Fruit fly (Drosophila melanogaster): ENCODE measurements around the gene CG7275.

The CG7275 gene

dm6 chr3L:15508233-15508632, 9.5 kb downstream of the CG7275 start, which contains the start of gene CG7841:
CG7841 (minus strand) TSS chr3L:15508252.
- TF ChIP-seq CTCF (optimal IDR thresholded peaks at IDR 0.05) = no peak
- no peak for TF ChIP-seq CG8478 (optimal IDR thresholded peaks at IDR 0.05)

- TF ChIP-seq CG8478 (optimal IDR thresholded peaks at IDR 0.05) = no peak
- TF ChIP-seq CTCF (optimal IDR thresholded peaks at IDR 0.05) = no peak
Measured at dm6 chr3L:15508750-15509149, 10.0 kb downstream of the CG7275 start, which contains the start of gene Z600. Z600 (plus strand) TSS chr3L:15509061.

dm6 chr3L:15509398-15509797, 10.6 kb downstream of the CG7275 start, which contains the start of the genes gdl and gdl-ORF39:
gdl (plus strand) TSS chr3L:15509445.
gdl-ORF39 (plus strand) TSS chr3L:15509445.
- TF ChIP-seq CTCF (optimal IDR thresholded peaks at IDR 0.05) (no peak), CG8478 (optimal IDR thresholded peaks at IDR 0.05) (no peak)

- TF ChIP-seq CTCF (optimal IDR thresholded peaks at IDR 0.05) = no peak
- no peak for TF ChIP-seq CG8478 (optimal IDR thresholded peaks at IDR 0.05)
Measured at dm6 chr3L:15510787-15511186, 12.0 kb downstream of the CG7275 start, which contains the start of gene MsrA. MsrA (plus strand) TSS chr3L:15511052.

dm6 chr3L:15511688-15512250, 13.0 kb downstream of the CG7275 start:
- TF ChIP-seq CTCF (optimal IDR thresholded peaks at IDR 0.05) = no peak
- no peak for TF ChIP-seq CG8478 (optimal IDR thresholded peaks at IDR 0.05)

- TF ChIP-seq CG8478 (optimal IDR thresholded peaks at IDR 0.05) = no peak
- no peak for TF ChIP-seq CTCF (optimal IDR thresholded peaks at IDR 0.05)
Measured at dm6 chr3L:15513264-15513663, 14.5 kb downstream of the CG7275 start.

dm6 chr3L:15513726-15514125, 15.0 kb downstream of the CG7275 start:
- TF ChIP-seq CG8478 (optimal IDR thresholded peaks at IDR 0.05) (no peak), CTCF (optimal IDR thresholded peaks at IDR 0.05) (no peak)

- TF ChIP-seq CTCF (optimal IDR thresholded peaks at IDR 0.05) (no peak), CG8478 (optimal IDR thresholded peaks at IDR 0.05) (no peak)
Measured at dm6 chr3L:15514405-15514804, 15.6 kb downstream of the CG7275 start.

dm6 chr3L:15514814-15515495, 16.2 kb downstream of the CG7275 start:
- TF ChIP-seq CTCF (optimal IDR thresholded peaks at IDR 0.05) (no peak), CG8478 (optimal IDR thresholded peaks at IDR 0.05) (no peak)

- no peak for TF ChIP-seq CG8478 (optimal IDR thresholded peaks at IDR 0.05)
- TF ChIP-seq CTCF (optimal IDR thresholded peaks at IDR 0.05) = no peak
Measured at dm6 chr3L:15516440-15516839, 17.7 kb downstream of the CG7275 start.

- TF ChIP-seq CTCF (optimal IDR thresholded peaks at IDR 0.05) (no peak), CG8478 (optimal IDR thresholded peaks at IDR 0.05) (no peak)
Measured at dm6 chr3L:15516956-15517355, 18.2 kb downstream of the CG7275 start, which contains the start of gene CG13454. CG13454 (minus strand) TSS chr3L:15517056.

dm6 chr3L:15517508-15517907, 18.7 kb downstream of the CG7275 start:
- TF ChIP-seq CG8478 (optimal IDR thresholded peaks at IDR 0.05) (no peak), CTCF (optimal IDR thresholded peaks at IDR 0.05) (no peak)

- no peak for TF ChIP-seq CG8478 (optimal IDR thresholded peaks at IDR 0.05)
- no peak for TF ChIP-seq CTCF (optimal IDR thresholded peaks at IDR 0.05)
Measured at dm6 chr3L:15518344-15518743, 19.6 kb downstream of the CG7275 start.

- TF ChIP-seq CG8478 (optimal IDR thresholded peaks at IDR 0.05) (no peak), CTCF (optimal IDR thresholded peaks at IDR 0.05) (no peak)
Measured at dm6 chr3L:15519492-15519891, 20.7 kb downstream of the CG7275 start, which contains the start of gene mex1. mex1 (minus strand) TSS chr3L:15519592.

dm6 chr3L:15519920-15520319, 21.2 kb downstream of the CG7275 start:
- TF ChIP-seq CTCF (optimal IDR thresholded peaks at IDR 0.05) (no peak), CG8478 (optimal IDR thresholded peaks at IDR 0.05) (no peak)

- TF ChIP-seq CG8478 (optimal IDR thresholded peaks at IDR 0.05) (no peak), CTCF (optimal IDR thresholded peaks at IDR 0.05) (no peak)
Measured at dm6 chr3L:15520320-15520719, 21.6 kb downstream of the CG7275 start, which contains the start of gene yellow-k. yellow-k (plus strand) TSS chr3L:15520620.
